Worm (Caenorhabditis elegans): Measurements from ENCODE around the gene gpr-1.

Gene gpr-1

DNA sequence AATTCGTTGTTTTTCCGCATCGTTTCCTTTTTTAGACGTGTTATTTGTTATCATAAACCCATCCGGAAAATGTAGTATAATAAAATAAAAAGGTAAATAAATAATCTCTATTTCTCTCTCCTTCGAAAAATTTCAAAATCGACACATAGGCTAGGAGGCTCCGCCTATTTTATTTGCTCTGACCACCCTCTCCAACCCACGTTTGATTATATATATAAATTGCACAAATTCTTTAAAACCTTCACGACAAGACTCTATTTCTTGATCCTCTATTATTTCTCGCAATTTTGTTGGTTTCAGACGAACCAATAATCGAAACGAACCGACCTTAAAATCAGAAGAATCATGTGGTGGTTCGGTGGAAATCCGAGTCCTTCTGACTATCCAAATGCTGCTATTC lies 47.9 kb upstream of the gpr-1 start, which contains the start of gene doxa-1:
doxa-1 (plus strand) TSS at position 301 of the 400 bp plus-strand sequence.
- TF ChIP-seq C17E4.6 (GFP tag; IDR thresholded peaks at IDR 0.05): no peak
- no peak for TF ChIP-seq attf-6 (GFP tag; IDR thresholded peaks at IDR 0.05)

DNA sequence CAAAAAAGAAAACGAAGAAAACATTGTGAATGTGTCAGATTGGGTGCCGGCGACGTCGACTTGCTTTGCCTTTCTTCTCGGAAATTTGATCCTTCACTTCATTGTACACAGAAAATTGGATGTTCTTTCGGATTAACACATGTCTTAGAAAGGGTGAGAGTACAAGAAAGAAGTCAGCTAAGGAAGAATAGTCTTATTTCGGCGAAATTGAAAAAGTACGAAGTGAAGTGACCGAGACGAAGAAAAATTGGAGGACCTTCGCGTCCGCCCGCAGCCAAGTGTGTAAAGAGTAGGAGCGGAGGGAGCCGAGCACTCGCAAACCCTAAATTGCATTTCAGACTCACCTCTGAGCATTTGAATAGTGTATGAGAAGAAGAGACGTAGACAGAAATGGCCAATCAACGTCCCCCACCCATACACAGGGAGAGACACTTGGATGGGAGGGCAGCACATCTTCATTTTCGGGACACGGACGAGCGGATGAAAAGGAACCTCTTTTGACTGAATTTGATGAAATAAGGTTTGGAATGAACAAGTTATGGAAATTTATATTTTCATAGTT lies 40.1 kb upstream of the gpr-1 start, which contains the start of gene glr-1:
glr-1 (minus strand) TSS at position 51 of the 562 bp plus-strand sequence.
- TF ChIP-seq lag-1 (GFP tag; IDR thresholded peaks at IDR 0.05) (0 out of 2 replicates have a peak, but pooled peaks have one; percentile 17), ztf-18 (tag; optimal IDR thresholded peaks at IDR 0.05) (no peak), chd-7 (tag; optimal IDR thresholded peaks at IDR 0.05) (no peak), lsy-27 (tag; optimal IDR thresholded peaks at IDR 0.05; ENCODE audit: borderline replicate concordance, insufficient read depth) (no peak)

DNA sequence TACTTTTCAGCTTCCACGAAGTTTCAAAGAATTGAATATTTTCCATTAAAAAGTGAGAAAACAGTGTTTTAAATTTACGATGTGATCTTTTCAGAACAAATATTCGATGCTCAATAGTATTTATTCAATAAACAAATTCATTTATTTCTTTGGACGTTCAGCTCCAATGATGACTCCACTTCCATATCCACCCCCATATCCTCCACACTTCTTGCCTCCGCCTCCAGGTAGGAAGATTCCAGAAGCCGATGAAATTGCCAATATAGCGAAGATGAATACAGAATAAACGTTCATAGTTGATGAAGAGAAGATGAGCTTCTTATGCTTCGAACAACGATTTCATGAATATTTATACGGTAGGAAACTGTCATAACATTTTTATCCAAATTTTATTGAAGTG lies 39.5 kb upstream of the gpr-1 start, which contains the start of gene fip-3:
fip-3 (minus strand) TSS at position 294 of the 400 bp plus-strand sequence.
- TF ChIP-seq aptf-2 (GFP tag; conservative IDR thresholded peaks at IDR 0.05) (no peak), let-526 (GFP tag; IDR thresholded peaks at IDR 0.05) (no peak), nfya-1 (tag; optimal IDR thresholded peaks at IDR 0.05; ENCODE audit: borderline replicate concordance, insufficient read depth) (no peak), attf-6 (GFP tag; IDR thresholded peaks at IDR 0.05) (no peak), efl-1 (GFP tag; optimal IDR thresholded peaks at IDR 0.05) (no peak), Y67H2A.10 (GFP tag; conservative IDR thresholded peaks at IDR 0.05) (no peak), ama-1 (optimal IDR thresholded peaks at IDR 0.05) (no peak), ama-1 (GFP tag; optimal IDR thresholded peaks at IDR 0.05) (no peak), rec-8 (tag; optimal IDR thresholded peaks at IDR 0.05) (no peak), hlh-26 (GFP tag; conservative IDR thresholded peaks at IDR 0.05) (no peak), nhr-80 (tag; optimal IDR thresholded peaks at IDR 0.05) (no peak), lsy-27 (tag; optimal IDR thresholded peaks at IDR 0.05; ENCODE audit: borderline replicate concordance, insufficient read depth) (no peak), ceh-91 (GFP tag; IDR thresholded peaks at IDR 0.05) (no peak)

DNA sequence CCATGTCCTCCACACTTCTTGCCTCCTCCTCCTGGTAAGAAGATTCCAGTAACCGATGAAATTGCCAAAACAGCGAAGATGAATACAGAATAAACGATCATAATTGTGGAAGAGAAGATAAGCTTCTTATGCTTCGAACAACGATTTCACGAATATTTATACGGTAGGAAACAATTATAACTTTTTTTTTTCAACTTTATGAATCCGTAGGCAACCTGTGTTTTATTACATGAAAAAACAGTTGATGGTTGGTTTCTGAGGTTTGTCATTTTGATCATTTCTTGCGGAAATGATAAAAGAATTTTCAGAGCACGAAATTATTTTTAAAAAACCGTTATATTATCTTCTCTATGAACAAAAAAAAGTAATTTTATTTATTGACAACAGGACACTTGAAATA lies 37.9 kb upstream of the gpr-1 start, which contains the start of gene fipr-16:
fipr-16 (minus strand) TSS at position 101 of the 400 bp plus-strand sequence.
- TF ChIP-seq snpc-1.3 (tag; optimal IDR thresholded peaks at IDR 0.05; ENCODE audit: insufficient read depth) (no peak), sea-2 (GFP tag; IDR thresholded peaks at IDR 0.05) (no peak), akir-1 (GFP tag; optimal IDR thresholded peaks at IDR 0.05) (no peak), dpff-1 (tag; optimal IDR thresholded peaks at IDR 0.05) (no peak), ZK185.1 (tag; optimal IDR thresholded peaks at IDR 0.05; ENCODE audit: poor library complexity, severe bottlenecking) (no peak), nhr-27 (tag; optimal IDR thresholded peaks at IDR 0.05) (no peak), F55B11.4 (tag; optimal IDR thresholded peaks at IDR 0.05; ENCODE audit: borderline replicate concordance, insufficient read depth) (no peak), madf-8 (GFP tag; conservative IDR thresholded peaks at IDR 0.05) (no peak), ceh-27 (GFP tag; optimal IDR thresholded peaks at IDR 0.05) (no peak), die-1 (tag; optimal IDR thresholded peaks at IDR 0.05) (no peak), lin-40 (tag; optimal IDR thresholded peaks at IDR 0.05) (no peak), Y56A3A.18 (GFP tag; IDR thresholded peaks at IDR 0.05) (no peak), rpc-1 (optimal IDR thresholded peaks at IDR 0.05) (no peak), rpc-1 (tag; optimal IDR thresholded peaks at IDR 0.05) (no peak), let-607 (tag; optimal IDR thresholded peaks at IDR 0.05) (no peak), F22D6.2 (tag; optimal IDR thresholded peaks at IDR 0.05) (no peak), ama-1 (optimal IDR thresholded peaks at IDR 0.05) (no peak), ama-1 (GFP tag; optimal IDR thresholded peaks at IDR 0.05) (no peak), F23B12.7 (tag; optimal IDR thresholded peaks at IDR 0.05; ENCODE audit: insufficient read depth) (no peak), atf-7 (tag; optimal IDR thresholded peaks at IDR 0.05) (no peak), ztf-25 (GFP tag; IDR thresholded peaks at IDR 0.05) (no peak), cebp-1 (GFP tag; IDR thresholded peaks at IDR 0.05) (no peak), cebp-1 (tag; optimal IDR thresholded peaks at IDR 0.05) (no peak)

All from whole organism, young adult.